Worm (Caenorhabditis elegans): Measurements from ENCODE around the gene F34D10.8.

ce11 chrIII:3724880-3725279 is 5.7 kb upstream of the F34D10.8 start, which contains the start of gene C14B1.12:
- TF ChIP-seq ceh-36 (tag; optimal IDR thresholded peaks at IDR 0.05) (no peak), ama-1 (optimal IDR thresholded peaks at IDR 0.05) (no peak), scrt-1 (GFP tag; IDR thresholded peaks at IDR 0.05) (no peak), tra-4 (tag; optimal IDR thresholded peaks at IDR 0.05) (no peak), ets-7 (tag; optimal IDR thresholded peaks at IDR 0.05) (no peak), hmbx-1 (tag; optimal IDR thresholded peaks at IDR 0.05) (no peak), F13C5.2 (tag; optimal IDR thresholded peaks at IDR 0.05) (no peak)
